Fruit fly (Drosophila melanogaster) whole organism: Measurements from ENCODE around the gene orion.

Experiments used
- CG8478 ChIP-seq: fragments of >200 bp; optimal IDR thresholded peaks from 2 replicates; lab custom pipeline; 2018; ENCODE audit warnings: inconsistent platforms
- Dll ChIP-seq: fragments of >200 bp; optimal IDR thresholded peaks from 2 replicates; lab custom pipeline; 2017
- EcR ChIP-seq, 2 experiments: fragments of >200 bp; optimal IDR thresholded peaks; 2 replicates each; lab custom pipeline; 2017; ENCODE audit warnings: missing biosample characterization in 2 of 2, missing genetic modification characterization in 2 of 2, missing genetic modification reagents in 2 of 2
- pan ChIP-seq: fragments of >200 bp; optimal IDR thresholded peaks from 2 replicates; lab custom pipeline; 2017
- psq ChIP-seq: fragments of >200 bp; optimal IDR thresholded peaks from 2 replicates; lab custom pipeline; 2017
- usp ChIP-seq: fragments of >200 bp; optimal IDR thresholded peaks from 2 replicates; lab custom pipeline; 2017; ENCODE audit warnings: missing biosample characterization, missing genetic modification characterization, mixed read lengths

Gene orion

dm6 chrX:7944772-7945722 lies 1.7 kb downstream of the orion start:
- TF ChIP-seq Dll (lab: Kevin White, UChicago), result peak; percentile 94
- TF ChIP-seq psq, result no peak

- TF ChIP-seq psq, result no peak
- no peak for TF ChIP-seq EcR (GFP tag; optimal IDR thresholded peaks at IDR 0.05; lab: Kevin White, UChicago)
- no peak for TF ChIP-seq usp (GFP tag; lab: Kevin White, UChicago)
- TF ChIP-seq pan, result no peak
- no peak for TF ChIP-seq CG8478 (lab: Kevin White, UChicago)
- TF ChIP-seq Dll (lab: Kevin White, UChicago), result no peak
Measured at dm6 chrX:7944151-7944713, 2.5 kb downstream of the orion start.

- no peak for TF ChIP-seq pan
Measured at dm6 chrX:7938482-7938804, 8.3 kb downstream of the orion start.

dm6 chrX:7937588-7938481 lies 8.9 kb downstream of the orion start:
- TF ChIP-seq EcR (GFP tag; optimal IDR thresholded peaks at IDR 0.05; lab: Kevin White, UChicago), result peak in 1 of 2 experiments; percentile 91
- TF ChIP-seq psq, result no peak
- TF ChIP-seq CG8478 (lab: Kevin White, UChicago), result peak; percentile 34

dm6 chrX:7935798-7936572 lies 10.7 kb downstream of the orion start, which contains the start of gene Ubr3:
Gene Ubr3 (plus strand): TSS chrX:7935896.
- TF ChIP-seq CG8478 (lab: Kevin White, UChicago) (no peak), pan (no peak), usp (GFP tag; lab: Kevin White, UChicago) (no peak)

dm6 chrX:7934679-7935078 lies 12.0 kb downstream of the orion start, which contains the start of gene RpS14b:
Gene RpS14b (plus strand): TSS chrX:7934898.
- TF ChIP-seq Dll (lab: Kevin White, UChicago) (no peak), usp (GFP tag; lab: Kevin White, UChicago) (no peak), EcR (GFP tag; optimal IDR thresholded peaks at IDR 0.05; lab: Kevin White, UChicago) (no peak), psq (no peak), CG8478 (lab: Kevin White, UChicago) (no peak), pan (no peak)

dm6 chrX:7933210-7933915 lies 13.3 kb downstream of the orion start, which contains the start of the genes Dhdds and RpS14a:
Gene Dhdds (minus strand): TSS chrX:7933351.
Gene RpS14a (plus strand): TSS chrX:7933742.
- no peak for TF ChIP-seq Dll (lab: Kevin White, UChicago)
- no peak for TF ChIP-seq EcR (GFP tag; optimal IDR thresholded peaks at IDR 0.05; lab: Kevin White, UChicago)
- TF ChIP-seq CG8478 (lab: Kevin White, UChicago), result no peak
- TF ChIP-seq usp (GFP tag; lab: Kevin White, UChicago), result no peak
- no peak for TF ChIP-seq pan
- no peak for TF ChIP-seq psq

dm6 chrX:7931028-7931549 lies 15.6 kb downstream of the orion start, which contains the start of gene mahe:
Gene mahe (minus strand): TSS chrX:7931382.
- TF ChIP-seq usp (GFP tag; lab: Kevin White, UChicago), result no peak
- TF ChIP-seq pan, result no peak
- no peak for TF ChIP-seq Dll (lab: Kevin White, UChicago)
- no peak for TF ChIP-seq psq
- TF ChIP-seq CG8478 (lab: Kevin White, UChicago), result no peak
- no peak for TF ChIP-seq EcR (GFP tag; optimal IDR thresholded peaks at IDR 0.05; lab: Kevin White, UChicago)

- peak; percentile 0 for TF ChIP-seq CG8478 (lab: Kevin White, UChicago)
- TF ChIP-seq usp (GFP tag; lab: Kevin White, UChicago), result no peak
- no peak for TF ChIP-seq pan
- TF ChIP-seq psq, result no peak
- TF ChIP-seq EcR (GFP tag; optimal IDR thresholded peaks at IDR 0.05; lab: Kevin White, UChicago), result no peak
- TF ChIP-seq Dll (lab: Kevin White, UChicago), result peak; percentile 84
Measured at dm6 chrX:7930236-7931027, 16.3 kb downstream of the orion start.

dm6 chrX:7924913-7925312 lies 21.8 kb downstream of the orion start:
- TF ChIP-seq psq (no peak), Dll (lab: Kevin White, UChicago) (no peak), EcR (GFP tag; optimal IDR thresholded peaks at IDR 0.05; lab: Kevin White, UChicago) (no peak), pan (no peak), usp (GFP tag; lab: Kevin White, UChicago) (no peak), CG8478 (lab: Kevin White, UChicago) (no peak)
